Worm (Caenorhabditis elegans): ENCODE measurements around the gene srsx-16.
A peak's percentile ranks its signal among the peaks of the same experiment; 100 is the strongest.

ce11 chrIV:5659461-5659860, 39.9 kb upstream of the srsx-16 start:
- TF ChIP-seq F49E8.2 (tag; optimal IDR thresholded peaks at IDR 0.05; ENCODE audit: borderline replicate concordance) (no peak), pqm-1 (tag; optimal IDR thresholded peaks at IDR 0.05) (peak; percentile 84), ces-1 (GFP tag; optimal IDR thresholded peaks at IDR 0.05) (no peak), unc-62 (GFP tag; optimal IDR thresholded peaks at IDR 0.05 in 1 of 2) (peak in 1 of 2 experiments; percentile 53), unc-62 (tag; optimal IDR thresholded peaks at IDR 0.05) (no peak), jun-1 (tag; optimal IDR thresholded peaks at IDR 0.05) (no peak), daf-19 (GFP tag; conservative IDR thresholded peaks at IDR 0.05) (no peak), unc-130 (GFP tag; optimal IDR thresholded peaks at IDR 0.05) (no peak), F37D6.2 (tag; optimal IDR thresholded peaks at IDR 0.05) (no peak)

Data from whole organism, L4 larva.